Worm (Caenorhabditis elegans): Measurements from ENCODE around the gene srab-22.

DNA sequence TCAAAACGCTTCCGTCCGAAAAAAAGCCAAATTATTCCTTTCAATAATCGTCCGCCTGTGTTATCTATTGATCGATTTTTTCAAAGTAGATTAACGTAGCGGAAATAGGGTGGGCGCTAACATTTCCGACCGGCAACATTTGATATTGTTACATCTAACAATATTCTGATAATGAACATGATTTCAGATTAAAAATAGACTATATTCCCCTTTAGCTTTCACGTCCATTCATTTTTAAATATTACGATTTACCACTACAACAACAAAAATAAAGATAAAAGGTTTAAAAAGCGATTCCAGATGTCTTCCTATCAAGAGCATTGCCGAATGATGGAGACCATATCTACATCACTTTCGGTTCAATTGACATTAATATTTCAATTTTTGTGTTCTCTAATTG, at the start of gene srab-22:
- TF ChIP-seq mdl-1 (tag; optimal IDR thresholded peaks at IDR 0.05) (no peak), nhr-28 (tag; optimal IDR thresholded peaks at IDR 0.05) (no peak), jun-1 (tag; optimal IDR thresholded peaks at IDR 0.05) (no peak), mef-2 (tag; optimal IDR thresholded peaks at IDR 0.05) (no peak), ces-1 (GFP tag; optimal IDR thresholded peaks at IDR 0.05) (no peak), ama-1 (optimal IDR thresholded peaks at IDR 0.05) (no peak), tbx-2 (tag; optimal IDR thresholded peaks at IDR 0.05) (no peak), unc-62 (GFP tag; optimal IDR thresholded peaks at IDR 0.05) (no peak), blmp-1 (tag; optimal IDR thresholded peaks at IDR 0.05) (no peak), fos-1 (tag; optimal IDR thresholded peaks at IDR 0.05) (no peak), nhr-11 (tag; optimal IDR thresholded peaks at IDR 0.05) (no peak), C34B4.2 (tag; optimal IDR thresholded peaks at IDR 0.05) (no peak), pqm-1 (tag; optimal IDR thresholded peaks at IDR 0.05) (no peak)
